Fruit fly (Drosophila melanogaster): ENCODE measurements around the gene CG14961.

DNA sequence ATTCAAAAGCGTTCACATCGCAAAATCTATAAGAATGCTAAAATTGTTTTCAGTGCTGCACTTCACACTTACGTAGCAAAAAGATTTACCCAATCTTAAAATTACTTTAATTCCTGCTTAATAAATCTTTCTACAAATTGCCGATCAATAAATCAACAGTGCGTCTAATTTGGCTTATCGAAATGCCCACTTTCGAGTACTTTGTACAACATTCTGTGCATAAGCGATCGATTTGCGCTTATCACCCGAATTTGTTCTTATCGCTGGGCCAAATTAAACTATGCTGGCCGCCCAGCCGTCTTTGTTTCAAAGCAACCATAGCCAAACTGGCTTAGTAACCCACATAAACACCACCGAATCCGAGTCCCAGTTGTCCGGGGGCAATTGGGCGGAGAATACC is 23.3 kb upstream of the CG14961 start:
- TF ChIP-seq insv (optimal IDR thresholded peaks at IDR 0.05) (no peak), Myc (optimal IDR thresholded peaks at IDR 0.05) (no peak), h (optimal IDR thresholded peaks at IDR 0.05) (no peak), psq (optimal IDR thresholded peaks at IDR 0.05) (no peak), Sin3A (optimal IDR thresholded peaks at IDR 0.05) (no peak), ttk (optimal IDR thresholded peaks at IDR 0.05) (no peak)
